Fruit fly (Drosophila melanogaster) whole organism, pupa: ENCODE data around the gene CG11322.

Experiments
- CG13204 ChIP-seq: fragments of 200-800 bp; sonication (Bioruptor generic); optimal IDR thresholded peaks from 2 replicates; lab custom pipeline; 2018; ENCODE audit warnings: missing biosample characterization, mild to moderate bottlenecking, missing genetic modification characterization, moderate library complexity
- CG15710 ChIP-seq: fragments of 200-800 bp; sonication (Bioruptor generic); optimal IDR thresholded peaks from 2 replicates; lab custom pipeline; 2018; ENCODE audit warnings: missing biosample characterization, mild to moderate bottlenecking, missing genetic modification characterization, moderate library complexity
- CG17806 ChIP-seq: fragments of 200-800 bp; sonication (Bioruptor generic); optimal IDR thresholded peaks from 2 replicates; lab custom pipeline; 2018; ENCODE audit warnings: missing biosample characterization, mild to moderate bottlenecking, missing genetic modification characterization, moderate library complexity
- CG34367 ChIP-seq: fragments of 200-800 bp; sonication (Bioruptor generic); optimal IDR thresholded peaks from 2 replicates; lab custom pipeline; 2018; ENCODE audit warnings: missing biosample characterization, mild to moderate bottlenecking, missing genetic modification characterization
- CG4496 ChIP-seq: fragments of 200-800 bp; sonication (Bioruptor generic); IDR thresholded peaks from 3 replicates; pipeline ENCODE4 v1.3.6; 2022; ENCODE audit warnings: missing biosample characterization, missing genetic modification characterization
- CG8159 ChIP-seq: fragments of 200-800 bp; sonication (Bioruptor generic); optimal IDR thresholded peaks from 3 replicates; lab custom pipeline; 2018; ENCODE audit warnings: missing biosample characterization, mild to moderate bottlenecking, missing genetic modification characterization, moderate library complexity
- CG9948 ChIP-seq: fragments of 200-800 bp; sonication (Bioruptor generic); optimal IDR thresholded peaks from 2 replicates; lab custom pipeline; 2018; ENCODE audit warnings: missing biosample characterization, mild to moderate bottlenecking, missing genetic modification characterization, moderate library complexity
- EcR ChIP-seq: fragments of 200-800 bp; sonication (Bioruptor generic); optimal IDR thresholded peaks from 3 replicates; lab custom pipeline; 2019; ENCODE audit warnings: missing biosample characterization, missing genetic modification characterization, mild to moderate bottlenecking, moderate library complexity, missing genetic modification reagents
- Snoo ChIP-seq: fragments of 200-800 bp; sonication (Bioruptor generic); optimal IDR thresholded peaks from 3 replicates; lab custom pipeline; 2017; ENCODE audit warnings: missing biosample characterization, mild to moderate bottlenecking, missing genetic modification characterization, inconsistent platforms
- fd96Ca ChIP-seq: fragments of 200-800 bp; sonication (Bioruptor generic); IDR thresholded peaks from 3 replicates; pipeline ENCODE4 v1.3.6; 2022; ENCODE audit warnings: missing biosample characterization, missing genetic modification characterization

- TF ChIP-seq CG4496 (GFP tag; lab: Robert Waterston, UW): peak; percentile 63; the same call in 2 of the 3 replicates
- no peak for TF ChIP-seq CG9948
- peak; percentile 3 for TF ChIP-seq CG8159 (tag; lab: Kevin White, UChicago)
- no peak for TF ChIP-seq Snoo (tag; lab: Kevin White, UChicago)
- peak; percentile 36 for TF ChIP-seq EcR (GFP tag; lab: Kevin White, UChicago)
- no peak for TF ChIP-seq CG17806
- no peak for TF ChIP-seq CG15710 (tag; lab: Kevin White, UChicago)
- TF ChIP-seq CG13204 (GFP tag; lab: Kevin White, UChicago): peak; percentile 39
- TF ChIP-seq fd96Ca: no peak
- no peak for TF ChIP-seq CG34367 (tag; lab: Kevin White, UChicago)
Observed at dm6 chr2L:6708997-6709662, 50.3 kb downstream of the CG11322 start, which contains the start of gene Tsp.
